Fruit fly (Drosophila melanogaster) whole organism, embryonic: ENCODE data around the gene H15.

Experiments used
- ATbp ChIP-seq: fragments of 200-800 bp; sonication (Bioruptor generic); optimal IDR thresholded peaks from 2 replicates; lab custom pipeline; 2017; ENCODE audit warnings: missing biosample characterization, mild to moderate bottlenecking, missing genetic modification characterization, missing genetic modification reagents
- BEAF-32 ChIP-seq: fragments of 200-800 bp; sonication (Bioruptor generic); optimal IDR thresholded peaks from 3 replicates; lab custom pipeline; 2017; ENCODE audit warnings: missing biosample characterization, missing genetic modification characterization, mild to moderate bottlenecking, moderate library complexity, missing genetic modification reagents
- CG1024 ChIP-seq: fragments of 200-800 bp; sonication (Bioruptor generic); IDR thresholded peaks from 2 replicates; pipeline ENCODE4 v1.3.6; 2022; ENCODE audit warnings: missing biosample characterization, missing genetic modification characterization
- CG12659 ChIP-seq: fragments of 200-800 bp; sonication (Bioruptor generic); optimal IDR thresholded peaks from 3 replicates; lab custom pipeline; 2017; ENCODE audit warnings: mild to moderate bottlenecking, missing biosample characterization, missing genetic modification reagents, missing genetic modification characterization
- CG12744 ChIP-seq: fragments of 200-800 bp; sonication (Bioruptor generic); optimal IDR thresholded peaks from 2 replicates; lab custom pipeline; 2016; ENCODE audit warnings: missing biosample characterization, missing genetic modification characterization
- CG12942 ChIP-seq: fragments of 200-800 bp; sonication (Bioruptor generic); optimal IDR thresholded peaks from 3 replicates; lab custom pipeline; 2016; ENCODE audit warnings: missing biosample characterization, missing genetic modification characterization
- CG15479 ChIP-seq: fragments of 200-800 bp; sonication (Bioruptor generic); optimal IDR thresholded peaks from 3 replicates; lab custom pipeline; 2019; ENCODE audit warnings: missing biosample characterization, mild to moderate bottlenecking, missing genetic modification characterization, moderate library complexity
- CG1647 ChIP-seq: fragments of 200-800 bp; sonication (Bioruptor generic); optimal IDR thresholded peaks from 3 replicates; lab custom pipeline; 2016; ENCODE audit warnings: missing biosample characterization, missing genetic modification characterization
- CG30020 ChIP-seq: fragments of 200-800 bp; optimal IDR thresholded peaks from 2 replicates; lab custom pipeline; 2019; ENCODE audit warnings: missing biosample characterization, mild to moderate bottlenecking, missing genetic modification characterization, moderate library complexity
- CG31365 ChIP-seq: fragments of 200-800 bp; sonication (Bioruptor generic); optimal IDR thresholded peaks from 2 replicates; lab custom pipeline; 2018; ENCODE audit warnings: missing biosample characterization, mild to moderate bottlenecking, missing genetic modification characterization
- CG31388 ChIP-seq: fragments of 200-800 bp; sonication (Bioruptor generic); optimal IDR thresholded peaks from 2 replicates; lab custom pipeline; 2016; ENCODE audit warnings: missing biosample characterization, missing genetic modification characterization
- CG31441 ChIP-seq: fragments of 200-800 bp; sonication (Bioruptor generic); IDR thresholded peaks from 2 replicates; pipeline ENCODE4 v1.3.6; 2022; ENCODE audit warnings: missing biosample characterization, missing genetic modification characterization
- CG4360 ChIP-seq: fragments of 200-800 bp; sonication (Bioruptor generic); IDR thresholded peaks from 2 replicates; pipeline ENCODE4 v1.3.6; 2022; ENCODE audit warnings: missing biosample characterization, missing genetic modification characterization
- CG43689 ChIP-seq: fragments of 200-800 bp; sonication (Bioruptor generic); IDR thresholded peaks from 2 replicates; pipeline ENCODE4 v1.3.6; 2022; ENCODE audit warnings: missing biosample characterization, missing genetic modification characterization
- CG4617 ChIP-seq: fragments of 200-800 bp; sonication (Bioruptor generic); optimal IDR thresholded peaks from 3 replicates; lab custom pipeline; 2016; ENCODE audit warnings: missing biosample characterization, missing genetic modification characterization, borderline replicate concordance
- CG5180 ChIP-seq: fragments of 200-800 bp; sonication (Bioruptor generic); optimal IDR thresholded peaks from 3 replicates; lab custom pipeline; 2017; ENCODE audit warnings: missing biosample characterization, missing genetic modification characterization, mild to moderate bottlenecking, moderate library complexity, missing genetic modification reagents
- CG8281 ChIP-seq: fragments of 200-800 bp; sonication (Bioruptor generic); optimal IDR thresholded peaks from 2 replicates; lab custom pipeline; 2018; ENCODE audit warnings: missing biosample characterization, mild to moderate bottlenecking, missing genetic modification characterization, moderate library complexity
- CG9797 ChIP-seq: fragments of 200-800 bp; sonication (Bioruptor generic); optimal IDR thresholded peaks from 3 replicates; lab custom pipeline; 2018; ENCODE audit warnings: missing biosample characterization, mild to moderate bottlenecking, missing genetic modification characterization
- CG9932 ChIP-seq: fragments of 200-800 bp; sonication (Bioruptor generic); IDR thresholded peaks from 2 replicates; pipeline ENCODE4 v1.3.6; 2022; ENCODE audit warnings: missing biosample characterization, missing genetic modification characterization
- Camta ChIP-seq: fragments of 200-800 bp; sonication (Bioruptor generic); optimal IDR thresholded peaks from 2 replicates; lab custom pipeline; 2016; ENCODE audit warnings: missing biosample characterization, missing genetic modification characterization
- Fer2 ChIP-seq: fragments of 200-800 bp; sonication (Bioruptor generic); optimal IDR thresholded peaks from 2 replicates; lab custom pipeline; 2018; ENCODE audit warnings: missing biosample characterization, mild to moderate bottlenecking, missing genetic modification characterization, moderate library complexity
- HLH3B ChIP-seq: fragments of 200-800 bp; sonication (Bioruptor generic); IDR thresholded peaks from 2 replicates; pipeline ENCODE4 v1.3.6; 2022; ENCODE audit warnings: missing biosample characterization, missing genetic modification characterization
- Hr78 ChIP-seq, 2 experiments: fragments of 200-800 bp in 1 of 2; fragments of >200 bp in 1 of 2; sonication (Bioruptor generic) in 1 of 2; optimal IDR thresholded peaks; 2 replicates each; lab custom pipeline; 2017 to 2019; ENCODE audit warnings: missing biosample characterization in 2 of 2, missing genetic modification characterization in 2 of 2, mild to moderate bottlenecking in 1 of 2, moderate library complexity in 1 of 2
- MTF-1 ChIP-seq: fragments of 200-800 bp; sonication (Bioruptor generic); optimal IDR thresholded peaks from 2 replicates; lab custom pipeline; 2018; ENCODE audit warnings: missing biosample characterization, mild to moderate bottlenecking, missing genetic modification characterization, borderline replicate concordance
- Sin3A ChIP-seq: fragments of >200 bp; optimal IDR thresholded peaks from 2 replicates; lab custom pipeline; 2018
- Sox100B ChIP-seq: fragments of 200-800 bp; sonication (Bioruptor generic); optimal IDR thresholded peaks from 3 replicates; lab custom pipeline; 2018; ENCODE audit warnings: missing biosample characterization, mild to moderate bottlenecking, missing genetic modification characterization
- Xbp1 ChIP-seq: fragments of 200-800 bp; sonication (Bioruptor generic); optimal IDR thresholded peaks from 3 replicates; lab custom pipeline; 2016; ENCODE audit warnings: missing biosample characterization, mild to moderate bottlenecking, missing genetic modification characterization
- bbx ChIP-seq: fragments of 200-800 bp; sonication (Bioruptor generic); IDR thresholded peaks from 2 replicates; pipeline ENCODE4 v1.3.6; 2022; ENCODE audit warnings: missing biosample characterization, missing genetic modification characterization; ENCODE audit not compliant: partially characterized antibody
- bowl ChIP-seq: fragments of 200-800 bp; sonication (Bioruptor generic); IDR thresholded peaks from 2 replicates; pipeline ENCODE4 v1.3.6; 2022; ENCODE audit warnings: missing biosample characterization, missing genetic modification characterization
- chm ChIP-seq: fragments of 200-800 bp; sonication (Bioruptor generic); IDR thresholded peaks from 2 replicates; pipeline ENCODE4 v1.3.6; 2022; ENCODE audit warnings: missing biosample characterization, missing genetic modification characterization
- dimm ChIP-seq: fragments of 200-800 bp; sonication (Bioruptor generic); IDR thresholded peaks from 2 replicates; pipeline ENCODE4 v1.3.6; 2022; ENCODE audit warnings: missing biosample characterization, missing genetic modification characterization
- esg ChIP-seq: fragments of 200-800 bp; sonication (Bioruptor generic); conservative IDR thresholded peaks from 2 replicates; pipeline ENCODE4 v1.3.6; 2022; ENCODE audit warnings: missing biosample characterization, missing genetic modification characterization
- exex ChIP-seq: fragments of 200-800 bp; sonication (Bioruptor generic); optimal IDR thresholded peaks from 4 replicates; lab custom pipeline; 2018; ENCODE audit warnings: missing biosample characterization, mild to moderate bottlenecking, missing genetic modification characterization, moderate library complexity
- gcm2 ChIP-seq: fragments of 200-800 bp; sonication (Bioruptor generic); optimal IDR thresholded peaks from 2 replicates; lab custom pipeline; 2016; ENCODE audit warnings: missing biosample characterization, missing genetic modification characterization
- gro ChIP-seq: fragments of 200-800 bp; sonication (Bioruptor generic); optimal IDR thresholded peaks from 2 replicates; lab custom pipeline; 2016; ENCODE audit warnings: missing biosample characterization, missing genetic modification characterization
- hb ChIP-seq: fragments of 200-800 bp; sonication (Bioruptor generic); IDR thresholded peaks from 3 replicates; pipeline ENCODE4 v1.3.6; 2022; ENCODE audit warnings: missing biosample characterization, missing genetic modification characterization; ENCODE audit not compliant: partially characterized antibody
- hth ChIP-seq: fragments of >200 bp; optimal IDR thresholded peaks from 2 replicates; lab custom pipeline; 2017; ENCODE audit warnings: inconsistent platforms
- kah ChIP-seq: fragments of 200-800 bp; sonication (Bioruptor generic); optimal IDR thresholded peaks from 2 replicates; lab custom pipeline; 2018; ENCODE audit warnings: missing biosample characterization, mild to moderate bottlenecking, missing genetic modification characterization
- kay ChIP-seq: fragments of 200-800 bp; sonication (Bioruptor generic); optimal IDR thresholded peaks from 2 replicates; lab custom pipeline; 2016; ENCODE audit warnings: missing biosample characterization, missing genetic modification characterization
- klu ChIP-seq: fragments of 200-800 bp; sonication (Bioruptor generic); IDR thresholded peaks from 2 replicates; pipeline ENCODE4 v1.3.6; 2022; ENCODE audit warnings: missing biosample characterization, missing genetic modification characterization
- lbe ChIP-seq: fragments of 200-800 bp; sonication (Bioruptor generic); optimal IDR thresholded peaks from 2 replicates; lab custom pipeline; 2016; ENCODE audit warnings: missing biosample characterization, mild to moderate bottlenecking, missing genetic modification characterization
- nerfin-2 ChIP-seq: fragments of 200-800 bp; sonication (Bioruptor generic); IDR thresholded peaks from 2 replicates; pipeline ENCODE4 v1.3.6; 2022; ENCODE audit warnings: missing biosample characterization, missing genetic modification characterization; ENCODE audit not compliant: partially characterized antibody
- pan ChIP-seq, 4 experiments: fragments of >200 bp in 3 of 4; fragments of 200-800 bp in 1 of 4; sonication (Bioruptor generic) in 1 of 4; optimal IDR thresholded peaks in 3 of 4; IDR thresholded peaks in 1 of 4; 2 replicates each; pipeline versions ENCODE4 v1.3.6 to Lab custom; 2017 to 2022; ENCODE audit warnings: missing biosample characterization in 2 of 4, missing genetic modification characterization in 2 of 4, mixed read lengths in 1 of 4
- pho ChIP-seq: fragments of 200-800 bp; sonication (Bioruptor generic); optimal IDR thresholded peaks from 2 replicates; lab custom pipeline; 2016; ENCODE audit warnings: missing biosample characterization, missing genetic modification characterization
- psq ChIP-seq: fragments of 200-800 bp; sonication (Bioruptor generic); optimal IDR thresholded peaks from 2 replicates; lab custom pipeline; 2017; ENCODE audit warnings: missing biosample characterization, missing genetic modification characterization
- row ChIP-seq: fragments of 200-800 bp; sonication (Bioruptor generic); IDR thresholded peaks from 3 replicates; pipeline ENCODE4 v1.3.6; 2022; ENCODE audit warnings: missing biosample characterization, missing genetic modification characterization
- run ChIP-seq: fragments of 200-800 bp; sonication (Bioruptor generic); optimal IDR thresholded peaks from 3 replicates; lab custom pipeline; 2018; ENCODE audit warnings: missing biosample characterization, mild to moderate bottlenecking, missing genetic modification characterization
- schlank ChIP-seq: fragments of 200-800 bp; sonication (Bioruptor generic); optimal IDR thresholded peaks from 2 replicates; lab custom pipeline; 2018; ENCODE audit warnings: missing biosample characterization, mild to moderate bottlenecking, missing genetic modification characterization
- sd ChIP-seq: fragments of 200-800 bp; sonication (Bioruptor generic); optimal IDR thresholded peaks from 3 replicates; lab custom pipeline; 2018; ENCODE audit warnings: missing biosample characterization, mild to moderate bottlenecking, missing genetic modification characterization, moderate library complexity
- slbo ChIP-seq: fragments of 200-800 bp; sonication (Bioruptor generic); IDR thresholded peaks from 2 replicates; pipeline ENCODE4 v1.3.6; 2022; ENCODE audit warnings: missing biosample characterization, missing genetic modification characterization
- trh ChIP-seq: fragments of 200-800 bp; sonication (Bioruptor generic); optimal IDR thresholded peaks from 2 replicates; lab custom pipeline; 2016; ENCODE audit warnings: missing biosample characterization, missing genetic modification characterization

H15 gene

DNA sequence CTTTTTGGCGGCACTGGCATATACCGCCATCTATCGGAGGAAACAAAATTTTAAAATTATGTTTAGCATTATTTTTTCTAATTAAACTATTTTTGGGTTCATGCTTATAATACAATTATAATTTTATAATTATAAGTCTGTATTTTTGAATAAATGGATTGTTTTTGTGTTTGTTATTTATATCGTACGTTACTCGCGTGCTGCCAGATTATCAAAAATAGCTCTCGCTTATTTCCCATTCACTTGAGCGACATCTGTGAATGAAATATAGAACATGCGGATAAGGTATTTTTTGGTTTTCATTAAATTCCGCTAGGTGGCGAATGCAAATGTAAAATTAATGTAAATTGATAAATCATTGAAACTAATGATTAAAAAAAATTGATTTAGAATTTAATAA, 38.2 kb upstream of the H15 start (continued):
- TF ChIP-seq slbo (GFP tag; lab: Robert Waterston, UW) (peak; percentile 61), Hr78 (GFP tag; optimal IDR thresholded peaks at IDR 0.05; lab: Kevin White, UChicago) (no peak), Xbp1 (GFP tag; lab: Kevin White, UChicago) (peak; percentile 28), CG12659 (no peak), CG5180 (GFP tag; lab: Kevin White, UChicago) (no peak), lbe (no peak), pan (optimal IDR thresholded peaks at IDR 0.05; lab: Kevin White, UChicago) (no peak), pan (GFP tag; optimal IDR thresholded peaks at IDR 0.05 in 1 of 2, IDR thresholded peaks at IDR 0.05 in 1 of 2) (no peak), MTF-1 (no peak), sd (no peak), HLH3B (GFP tag; lab: Robert Waterston, UW) (0 out of 2 replicates have a peak, but pooled peaks have one; percentile 9), Sin3A (lab: Kevin White, UChicago) (no peak), run (tag; lab: Kevin White, UChicago) (no peak), dimm (GFP tag; lab: Robert Waterston, UW) (no peak), hb (GFP tag; lab: Robert Waterston, UW) (no peak), bowl (GFP tag; lab: Robert Waterston, UW) (no peak), CG9932 (GFP tag; lab: Robert Waterston, UW) (peak; percentile 33; the same call in 1 of the 2 replicates), BEAF-32 (GFP tag; lab: Kevin White, UChicago) (no peak), kay (no peak), CG15479 (GFP tag; lab: Kevin White, UChicago) (no peak), bbx (no peak), CG12744 (GFP tag; lab: Kevin White, UChicago) (no peak), esg (GFP tag; lab: Robert Waterston, UW) (no peak), Camta (no peak), CG8281 (tag; lab: Kevin White, UChicago) (no peak), CG4617 (GFP tag; lab: Kevin White, UChicago) (no peak), exex (no peak), CG31441 (peak; percentile 42; the same call in 1 of the 2 replicates), CG12942 (GFP tag; lab: Kevin White, UChicago) (no peak), CG31365 (no peak), row (GFP tag; lab: Robert Waterston, UW) (no peak), CG31388 (GFP tag; lab: Kevin White, UChicago) (no peak), Sox100B (GFP tag; lab: Kevin White, UChicago) (peak; percentile 26), pho (GFP tag; lab: Kevin White, UChicago) (no peak), ATbp (GFP tag; lab: Kevin White, UChicago) (no peak), trh (GFP tag; lab: Kevin White, UChicago) (no peak), gcm2 (GFP tag; lab: Kevin White, UChicago) (no peak), CG9797 (GFP tag; lab: Kevin White, UChicago) (no peak), hth (no peak), gro (GFP tag; lab: Kevin White, UChicago) (no peak), CG4360 (no peak), chm (GFP tag; lab: Robert Waterston, UW) (no peak), kah (no peak), CG43689 (no peak), psq (GFP tag; lab: Kevin White, UChicago) (no peak), CG30020 (tag; lab: Kevin White, UChicago) (no peak), schlank (tag; lab: Kevin White, UChicago) (no peak), CG1024 (GFP tag; lab: Robert Waterston, UW) (no peak), nerfin-2 (GFP tag; lab: Robert Waterston, UW) (no peak), klu (GFP tag; lab: Robert Waterston, UW) (no peak), Fer2 (tag; lab: Kevin White, UChicago) (no peak), CG1647 (no peak)
